Fruit fly (Drosophila melanogaster) S2 (cell line): ENCODE data around the gene CG14857.

Experiments used
- CG8478 ChIP-seq: fragments of >200 bp; optimal IDR thresholded peaks from 2 replicates; lab custom pipeline; 2018
- CTCF ChIP-seq, 2 experiments: fragments of >200 bp; optimal IDR thresholded peaks; 2 replicates each; lab custom pipeline; 2018

DNA sequence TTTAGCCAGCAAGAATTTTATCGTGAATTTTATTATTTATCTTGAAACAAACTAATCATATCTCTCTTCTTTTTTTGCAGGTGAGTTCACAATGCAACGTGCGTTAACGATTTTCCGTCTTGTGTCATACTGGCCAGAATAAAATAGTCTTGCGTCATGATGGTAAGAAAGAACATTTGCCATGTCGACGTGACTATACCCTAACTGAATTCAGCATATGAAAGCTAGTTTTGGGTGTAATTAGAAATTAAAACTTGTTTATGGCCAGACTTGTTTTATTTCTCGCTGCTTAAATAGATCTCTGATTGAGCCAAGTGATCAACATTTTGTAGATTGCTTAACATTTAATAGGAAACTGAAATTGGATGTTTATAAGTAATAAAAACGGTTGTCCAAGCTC, 37.4 kb upstream of the CG14857 start:
- TF ChIP-seq CG8478 = no peak
- TF ChIP-seq CTCF (optimal IDR thresholded peaks at IDR 0.05; lab: Kevin White, UChicago) = no peak
